Fruit fly (Drosophila melanogaster) whole organism, wandering third instar larva: ENCODE data around the gene CG10561.

ENCODE experiments used
- Dfd ChIP-seq: fragments of >200 bp; optimal IDR thresholded peaks from 2 replicates; lab custom pipeline; 2017; ENCODE audit warnings: missing biosample characterization, missing genetic modification characterization
- Dif ChIP-seq: fragments of 200-275, 200-300 bp; sonication (Bioruptor generic); optimal IDR thresholded peaks from 2 replicates; lab custom pipeline; 2018; ENCODE audit warnings: missing biosample characterization, missing genetic modification characterization; ENCODE audit not compliant: partially characterized antibody
- HLH106 ChIP-seq: fragments of 200-800 bp; optimal IDR thresholded peaks from 3 replicates; lab custom pipeline; 2019; ENCODE audit warnings: missing biosample characterization, mild to moderate bottlenecking, missing genetic modification characterization, moderate library complexity
- Hr78 ChIP-seq: fragments of >200 bp; optimal IDR thresholded peaks from 2 replicates; lab custom pipeline; 2017; ENCODE audit warnings: missing biosample characterization, missing genetic modification characterization
- Myc ChIP-seq: fragments of >200 bp; optimal IDR thresholded peaks from 2 replicates; lab custom pipeline; 2017
- OdsH ChIP-seq: fragments of 200-800 bp; sonication (Bioruptor generic); optimal IDR thresholded peaks from 2 replicates; lab custom pipeline; 2016; ENCODE audit warnings: missing biosample characterization, mild to moderate bottlenecking, missing genetic modification characterization
- Rel ChIP-seq, 2 experiments: fragments of 200-800 bp; sonication (Bioruptor generic) in 1 of 2; optimal IDR thresholded peaks; 2 replicates in 1 of 2; 3 replicates in 1 of 2; lab custom pipeline; 2016 to 2019; ENCODE audit warnings: mild to moderate bottlenecking in 2 of 2, missing biosample characterization in 2 of 2, missing genetic modification characterization in 2 of 2, moderate library complexity in 1 of 2
- br ChIP-seq: fragments of 200-800 bp; sonication (Bioruptor generic); optimal IDR thresholded peaks from 2 replicates; lab custom pipeline; 2016; ENCODE audit warnings: missing biosample characterization, missing genetic modification characterization
- foxo ChIP-seq, 2 experiments: fragments of 200-800 bp; sonication (Bioruptor generic); optimal IDR thresholded peaks; 2 replicates in 1 of 2; 3 replicates in 1 of 2; lab custom pipeline; 2016 to 2017; ENCODE audit warnings: missing biosample characterization in 2 of 2, missing genetic modification characterization in 2 of 2
- fru ChIP-seq: fragments of 200-800 bp; sonication (Bioruptor generic); optimal IDR thresholded peaks from 3 replicates; lab custom pipeline; 2016; ENCODE audit warnings: missing biosample characterization, mild to moderate bottlenecking, missing genetic modification characterization
- h ChIP-seq: fragments of 200-800 bp; sonication (Bioruptor generic); optimal IDR thresholded peaks from 3 replicates; lab custom pipeline; 2016; ENCODE audit warnings: missing biosample characterization, mild to moderate bottlenecking, missing genetic modification characterization
- rgr ChIP-seq: fragments of 200-800 bp; sonication (Bioruptor generic); optimal IDR thresholded peaks from 3 replicates; lab custom pipeline; 2016; ENCODE audit warnings: missing biosample characterization, mild to moderate bottlenecking, missing genetic modification characterization
- sage ChIP-seq: fragments of 200-800 bp; sonication (Bioruptor generic); optimal IDR thresholded peaks from 2 replicates; lab custom pipeline; 2016; ENCODE audit warnings: missing biosample characterization, mild to moderate bottlenecking, missing genetic modification characterization

DNA sequence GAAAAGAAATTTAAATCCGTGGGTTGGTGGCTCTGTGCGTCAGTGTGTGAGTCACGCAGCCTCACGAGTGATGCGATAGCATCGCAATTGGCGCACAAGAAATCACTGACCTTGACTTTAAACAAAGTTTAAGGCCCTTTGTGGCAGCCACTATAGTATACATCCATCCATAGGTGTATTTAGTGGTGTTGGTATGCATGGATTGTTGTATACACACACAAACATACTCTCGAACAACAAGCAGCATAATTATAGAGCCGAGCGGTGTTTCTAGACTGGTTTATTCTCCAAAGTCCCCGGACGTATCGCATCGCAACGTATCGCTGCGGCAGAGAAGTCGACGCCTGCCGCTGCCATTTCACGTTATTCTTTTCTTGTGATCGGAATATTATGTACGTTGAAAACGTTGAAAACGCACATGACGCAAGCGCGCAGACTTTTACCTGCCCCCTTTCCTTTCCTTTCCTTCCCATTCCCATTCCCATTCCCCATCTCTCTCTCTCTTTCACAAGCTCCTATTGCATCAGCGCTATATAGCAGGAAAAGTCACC is 42.6 kb downstream of the CG10561 start:
- TF ChIP-seq OdsH (GFP tag; lab: Kevin White, UChicago), result no peak
- no peak for TF ChIP-seq sage
- TF ChIP-seq rgr, result no peak
- no peak for TF ChIP-seq foxo (GFP tag; optimal IDR thresholded peaks at IDR 0.05; lab: Kevin White, UChicago)
- TF ChIP-seq Dif (GFP tag; lab: Kevin White, UChicago), result no peak
- TF ChIP-seq HLH106 (tag; lab: Kevin White, UChicago), result no peak
- no peak for TF ChIP-seq fru (GFP tag; lab: Kevin White, UChicago)
- TF ChIP-seq br (GFP tag; lab: Kevin White, UChicago), result no peak
- TF ChIP-seq Myc, result no peak
- TF ChIP-seq Rel (GFP tag; optimal IDR thresholded peaks at IDR 0.05; lab: Kevin White, UChicago), result no peak
- peak; percentile 74 for TF ChIP-seq Rel (tag; optimal IDR thresholded peaks at IDR 0.05; lab: Kevin White, UChicago)
- TF ChIP-seq Hr78, result no peak
- TF ChIP-seq h (GFP tag; lab: Kevin White, UChicago), result no peak
- no peak for TF ChIP-seq Dfd (GFP tag; lab: Kevin White, UChicago)
